Worm (Caenorhabditis elegans): ENCODE data around the gene R01H2.2.

DNA sequence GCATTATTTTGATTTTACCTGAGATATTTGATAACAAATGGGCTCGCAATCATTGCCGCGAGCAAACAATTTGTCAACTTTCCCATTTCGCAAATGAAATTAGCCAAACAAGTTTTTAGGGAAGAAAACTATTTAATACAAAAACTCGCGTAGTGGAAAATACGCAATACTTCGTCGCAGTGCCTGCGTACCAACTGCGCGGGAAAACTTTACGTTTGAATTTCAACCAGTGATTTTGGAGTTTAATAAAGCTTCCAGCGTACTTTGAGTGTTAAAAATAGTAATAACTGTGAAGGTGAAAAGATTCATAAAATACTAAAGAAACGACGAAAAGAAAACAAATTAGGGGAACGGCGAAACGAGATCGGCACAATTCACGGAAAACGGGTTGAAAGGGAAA is 28.6 kb downstream of the R01H2.2 start, which contains the start of gene tofu-7:
- TF ChIP-seq lir-3 (tag; optimal IDR thresholded peaks at IDR 0.05) (no peak), nhr-11 (tag; optimal IDR thresholded peaks at IDR 0.05) (no peak), snpc-4 (tag; optimal IDR thresholded peaks at IDR 0.05) (no peak), ztf-7 (tag; optimal IDR thresholded peaks at IDR 0.05) (no peak), T26A8.4 (GFP tag; IDR thresholded peaks at IDR 0.05) (no peak), pqm-1 (tag; optimal IDR thresholded peaks at IDR 0.05) (no peak), dmd-8 (GFP tag; IDR thresholded peaks at IDR 0.05) (no peak), fkh-10 (GFP tag; optimal IDR thresholded peaks at IDR 0.05) (no peak), daf-8 (GFP tag; IDR thresholded peaks at IDR 0.05) (no peak), pha-4 (GFP tag; IDR thresholded peaks at IDR 0.05) (no peak), pha-4 (tag; optimal IDR thresholded peaks at IDR 0.05) (no peak), unc-130 (GFP tag; optimal IDR thresholded peaks at IDR 0.05) (no peak), mxl-2 (GFP tag; conservative IDR thresholded peaks at IDR 0.05) (no peak), unc-62 (GFP tag; optimal IDR thresholded peaks at IDR 0.05 in 1 of 2) (no peak), unc-62 (tag; optimal IDR thresholded peaks at IDR 0.05) (no peak)

Measured in whole organism, L4 larva.